Fruit fly (Drosophila melanogaster) whole organism, pupa: ENCODE measurements around the gene Phf7.

Experiments
- CG15710 ChIP-seq: fragments of 200-800 bp; sonication (Bioruptor generic); optimal IDR thresholded peaks from 2 replicates; lab custom pipeline; 2018; ENCODE audit warnings: missing biosample characterization, mild to moderate bottlenecking, missing genetic modification characterization, moderate library complexity
- CG17806 ChIP-seq: fragments of 200-800 bp; sonication (Bioruptor generic); optimal IDR thresholded peaks from 2 replicates; lab custom pipeline; 2018; ENCODE audit warnings: missing biosample characterization, mild to moderate bottlenecking, missing genetic modification characterization, moderate library complexity
- CG32121 ChIP-seq: fragments of 200-800 bp; sonication (Bioruptor generic); IDR thresholded peaks from 2 replicates; pipeline ENCODE4 v1.3.6; 2022; ENCODE audit warnings: missing biosample characterization, missing genetic modification characterization
- CG34367 ChIP-seq: fragments of 200-800 bp; sonication (Bioruptor generic); optimal IDR thresholded peaks from 2 replicates; lab custom pipeline; 2018; ENCODE audit warnings: missing biosample characterization, mild to moderate bottlenecking, missing genetic modification characterization
- CG4496 ChIP-seq: fragments of 200-800 bp; sonication (Bioruptor generic); IDR thresholded peaks from 3 replicates; pipeline ENCODE4 v1.3.6; 2022; ENCODE audit warnings: missing biosample characterization, missing genetic modification characterization
- CG9948 ChIP-seq: fragments of 200-800 bp; sonication (Bioruptor generic); optimal IDR thresholded peaks from 2 replicates; lab custom pipeline; 2018; ENCODE audit warnings: missing biosample characterization, mild to moderate bottlenecking, missing genetic modification characterization, moderate library complexity
- D1 ChIP-seq: fragments of 200-800 bp; sonication (Bioruptor generic); optimal IDR thresholded peaks from 2 replicates; lab custom pipeline; 2018; ENCODE audit warnings: missing biosample characterization, mild to moderate bottlenecking, missing genetic modification characterization, moderate library complexity
- EcR ChIP-seq: fragments of 200-800 bp; sonication (Bioruptor generic); optimal IDR thresholded peaks from 3 replicates; lab custom pipeline; 2019; ENCODE audit warnings: missing biosample characterization, missing genetic modification characterization, mild to moderate bottlenecking, moderate library complexity, missing genetic modification reagents
- Ets98B ChIP-seq: fragments of 200-800 bp; sonication (Bioruptor generic); IDR thresholded peaks from 2 replicates; pipeline ENCODE4 v1.3.6; 2022; ENCODE audit warnings: missing biosample characterization, missing genetic modification characterization
- Pif1A ChIP-seq: fragments of 200-800 bp; sonication (Bioruptor generic); optimal IDR thresholded peaks from 3 replicates; lab custom pipeline; 2016; ENCODE audit warnings: missing biosample characterization, missing genetic modification characterization
- fd96Ca ChIP-seq: fragments of 200-800 bp; sonication (Bioruptor generic); IDR thresholded peaks from 3 replicates; pipeline ENCODE4 v1.3.6; 2022; ENCODE audit warnings: missing biosample characterization, missing genetic modification characterization
- gl ChIP-seq: fragments of 200-800 bp; sonication (Bioruptor generic); optimal IDR thresholded peaks from 2 replicates; lab custom pipeline; 2018; ENCODE audit warnings: missing biosample characterization, mild to moderate bottlenecking, missing genetic modification characterization
- rn ChIP-seq: fragments of 200-800 bp; sonication (Bioruptor generic); IDR thresholded peaks from 2 replicates; pipeline ENCODE4 v1.3.6; 2022; ENCODE audit warnings: missing biosample characterization, missing genetic modification characterization

dm6 chrX:20139493-20139892 lies 26.1 kb downstream of the Phf7 start, which contains the start of gene CG42583:
- TF ChIP-seq CG4496 (GFP tag; lab: Robert Waterston, UW) (no peak), CG34367 (tag; lab: Kevin White, UChicago) (no peak), CG17806 (tag; lab: Kevin White, UChicago) (no peak), D1 (no peak), CG15710 (tag; lab: Kevin White, UChicago) (no peak), Ets98B (GFP tag; lab: Robert Waterston, UW) (no peak), fd96Ca (GFP tag; lab: Robert Waterston, UW) (no peak), CG9948 (tag; lab: Kevin White, UChicago) (no peak), EcR (GFP tag; lab: Kevin White, UChicago) (no peak), gl (tag; lab: Kevin White, UChicago) (no peak), Pif1A (GFP tag; lab: Kevin White, UChicago) (no peak), CG32121 (no peak), rn (GFP tag; lab: Robert Waterston, UW) (no peak)
